Worm (Caenorhabditis elegans): ENCODE results near the gene ttr-18.

ttr-18 gene

ce11 chrII:11453025-11453424 lies 33.5 kb downstream of the ttr-18 start, which contains the start of gene rsp-1 (continued):
- TF ChIP-seq snpc-4 (tag; optimal IDR thresholded peaks at IDR 0.05) (peak; percentile 87), nhr-129 (tag; optimal IDR thresholded peaks at IDR 0.05) (peak; percentile 92), blmp-1 (tag; optimal IDR thresholded peaks at IDR 0.05; ENCODE audit: insufficient read depth) (peak; percentile 48), nhr-25 (tag; optimal IDR thresholded peaks at IDR 0.05) (peak; percentile 82), ceh-16 (tag; optimal IDR thresholded peaks at IDR 0.05) (peak; percentile 39), aly-2 (tag; optimal IDR thresholded peaks at IDR 0.05) (no peak), nhr-77 (tag; optimal IDR thresholded peaks at IDR 0.05) (no peak), nhr-10 (tag; optimal IDR thresholded peaks at IDR 0.05) (no peak), gmeb-1 (tag; optimal IDR thresholded peaks at IDR 0.05) (peak; percentile 90), lin-39 (tag; optimal IDR thresholded peaks at IDR 0.05) (no peak), R02D3.7 (tag; optimal IDR thresholded peaks at IDR 0.05) (peak; percentile 67), unc-62 (GFP tag; optimal IDR thresholded peaks at IDR 0.05) (no peak), egl-27 (tag; optimal IDR thresholded peaks at IDR 0.05) (peak; percentile 73), nhr-237 (tag; optimal IDR thresholded peaks at IDR 0.05) (peak; percentile 43), fos-1 (tag; optimal IDR thresholded peaks at IDR 0.05) (peak; percentile 84)

- no peak for TF ChIP-seq unc-55 (GFP tag; optimal IDR thresholded peaks at IDR 0.05)
- no peak for TF ChIP-seq zag-1 (tag; optimal IDR thresholded peaks at IDR 0.05)
- no peak for TF ChIP-seq nhr-25 (tag; optimal IDR thresholded peaks at IDR 0.05)
- no peak for TF ChIP-seq mbf-1 (tag; optimal IDR thresholded peaks at IDR 0.05)
- TF ChIP-seq ztf-4 (tag; optimal IDR thresholded peaks at IDR 0.05) = no peak
- no peak for TF ChIP-seq C34F6.9 (tag; optimal IDR thresholded peaks at IDR 0.05)
- no peak for TF ChIP-seq unc-62 (GFP tag; optimal IDR thresholded peaks at IDR 0.05)
- no peak for TF ChIP-seq peb-1 (tag; optimal IDR thresholded peaks at IDR 0.05)
- TF ChIP-seq R02D3.7 (tag; optimal IDR thresholded peaks at IDR 0.05) = no peak
- TF ChIP-seq Y55F3AM.14 (GFP tag; optimal IDR thresholded peaks at IDR 0.05) = no peak
Observed at ce11 chrII:11452498-11453005, 34.0 kb downstream of the ttr-18 start, which contains the start of gene rsp-2. rsp-2 (minus strand) TSS chrII:11452955.

DNA sequence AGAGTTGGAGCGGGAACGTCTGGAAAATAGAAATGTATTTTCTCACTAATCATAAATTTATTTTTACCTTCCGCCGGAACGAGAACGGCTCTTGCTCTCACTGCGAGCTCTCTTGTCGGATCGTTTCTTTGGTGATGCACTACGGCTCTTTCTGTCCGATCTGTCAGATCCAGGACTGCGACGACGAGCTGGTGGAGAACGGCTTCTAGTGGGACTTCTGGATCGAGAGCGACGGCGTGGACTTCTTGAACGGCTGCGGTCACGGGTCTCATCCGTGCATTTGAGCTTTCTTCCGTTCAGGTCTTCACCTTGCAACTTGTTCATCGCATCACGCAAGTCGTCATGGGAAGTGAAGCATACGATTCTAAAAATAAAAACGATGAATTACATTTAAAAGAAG lies 34.8 kb downstream of the ttr-18 start:
- no peak for TF ChIP-seq sma-3 (GFP tag; optimal IDR thresholded peaks at IDR 0.05)
- TF ChIP-seq skn-1 (tag; optimal IDR thresholded peaks at IDR 0.05) = no peak
- TF ChIP-seq lin-11 (tag; optimal IDR thresholded peaks at IDR 0.05) = no peak
- TF ChIP-seq elt-1 (tag; optimal IDR thresholded peaks at IDR 0.05) = no peak
- TF ChIP-seq ceh-16 (tag; optimal IDR thresholded peaks at IDR 0.05) = no peak

DNA sequence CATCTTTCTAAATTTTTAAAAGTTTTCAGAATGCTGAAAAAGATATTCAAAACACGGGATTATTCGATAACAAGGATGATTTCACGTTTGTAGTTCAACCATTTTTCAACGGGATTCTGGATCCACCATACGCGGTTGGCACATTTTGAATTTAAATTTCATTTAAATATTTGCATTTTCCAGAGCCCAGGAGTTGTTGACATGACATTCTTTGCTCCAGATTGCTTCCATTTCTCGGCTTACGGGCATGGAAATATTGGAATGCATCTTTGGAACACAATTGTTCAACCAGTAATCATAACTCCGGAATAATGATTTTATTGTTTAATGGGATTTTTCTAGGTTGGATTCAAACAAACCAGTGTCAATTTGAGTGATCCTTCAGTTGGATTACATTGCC lies 35.7 kb downstream of the ttr-18 start:
- TF ChIP-seq nhr-12 (tag; optimal IDR thresholded peaks at IDR 0.05) = no peak
- no peak for TF ChIP-seq mdl-1 (tag; optimal IDR thresholded peaks at IDR 0.05)
- TF ChIP-seq aly-2 (tag; optimal IDR thresholded peaks at IDR 0.05) = no peak
- no peak for TF ChIP-seq ztf-4 (tag; optimal IDR thresholded peaks at IDR 0.05)
- no peak for TF ChIP-seq nhr-77 (tag; optimal IDR thresholded peaks at IDR 0.05)
- TF ChIP-seq sma-3 (GFP tag; optimal IDR thresholded peaks at IDR 0.05) = no peak
- TF ChIP-seq F13H6.1 (tag; optimal IDR thresholded peaks at IDR 0.05) = no peak
- no peak for TF ChIP-seq crh-2 (tag; optimal IDR thresholded peaks at IDR 0.05)
- no peak for TF ChIP-seq unc-55 (GFP tag; optimal IDR thresholded peaks at IDR 0.05)
- TF ChIP-seq egl-27 (tag; optimal IDR thresholded peaks at IDR 0.05) = no peak
- TF ChIP-seq lin-13 (GFP tag; optimal IDR thresholded peaks at IDR 0.05) = no peak
- no peak for TF ChIP-seq nhr-25 (tag; optimal IDR thresholded peaks at IDR 0.05)
- TF ChIP-seq ama-1 (optimal IDR thresholded peaks at IDR 0.05) = no peak
- TF ChIP-seq sma-9 (GFP tag; optimal IDR thresholded peaks at IDR 0.05) = no peak
- TF ChIP-seq sma-9 (tag; optimal IDR thresholded peaks at IDR 0.05) = no peak
- no peak for TF ChIP-seq nhr-237 (tag; optimal IDR thresholded peaks at IDR 0.05)
- TF ChIP-seq zag-1 (tag; optimal IDR thresholded peaks at IDR 0.05) = no peak
- no peak for TF ChIP-seq ztf-11 (tag; optimal IDR thresholded peaks at IDR 0.05)

DNA sequence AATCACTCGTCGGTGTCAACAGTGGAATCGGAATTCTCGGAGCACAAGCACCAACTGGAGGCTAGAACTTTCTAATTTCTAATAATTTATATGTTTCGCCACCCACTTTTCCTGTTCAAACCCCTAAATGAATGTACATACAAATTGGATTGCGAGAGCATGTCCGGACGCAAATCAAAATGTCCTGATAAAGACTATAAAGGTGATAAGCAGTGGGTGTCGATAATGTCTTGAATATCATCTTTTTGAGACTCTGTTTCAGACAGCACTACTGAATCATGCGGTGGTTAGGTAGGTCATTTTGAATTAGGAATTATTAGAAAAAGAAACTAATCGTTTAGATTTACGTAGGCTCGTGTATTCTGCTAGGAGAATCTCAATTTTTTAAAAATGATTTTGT lies 37.8 kb downstream of the ttr-18 start, which contains the start of gene W02B12.1:
Gene W02B12.1, plus strand, starts transcription at position 269 of the 400 bp plus-strand sequence.
- TF ChIP-seq skn-1 (tag; optimal IDR thresholded peaks at IDR 0.05) (peak; percentile 50), nhr-12 (tag; optimal IDR thresholded peaks at IDR 0.05) (no peak), fos-1 (tag; optimal IDR thresholded peaks at IDR 0.05) (peak; percentile 79)

Measured in whole organism, L2 larva.